Fruit fly (Drosophila melanogaster): Measurements from ENCODE around the gene CG8086.
A peak's percentile ranks its signal among the peaks of the same experiment; 100 is the strongest.

The CG8086 gene

DNA sequence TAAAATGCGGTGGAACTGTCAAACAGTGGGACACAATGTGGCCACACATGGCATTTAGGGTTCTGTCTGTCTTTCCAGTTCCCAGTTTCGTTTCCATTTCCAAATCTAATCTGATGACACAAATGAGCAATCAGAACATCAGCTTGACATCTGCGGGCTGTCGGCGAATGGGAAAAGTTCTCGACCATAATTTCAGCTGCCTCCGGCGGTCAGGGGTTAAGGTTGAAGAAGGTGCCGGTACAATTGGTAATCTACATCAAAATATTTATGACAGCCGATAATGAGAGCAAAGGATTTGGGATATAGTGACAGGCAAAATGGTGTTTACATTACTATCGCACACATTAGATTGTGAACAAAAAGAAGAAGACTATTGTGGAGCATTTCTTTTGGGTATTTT, 24.6 kb upstream of the CG8086 start:
- no peak for TF ChIP-seq CG15710 (tag; optimal IDR thresholded peaks at IDR 0.05)
- TF ChIP-seq CG4496 (GFP tag; IDR thresholded peaks at IDR 0.05), result no peak
- no peak for TF ChIP-seq Ets98B (GFP tag; IDR thresholded peaks at IDR 0.05)
- no peak for TF ChIP-seq EcR (GFP tag; optimal IDR thresholded peaks at IDR 0.05)
- TF ChIP-seq CG32121 (GFP tag; IDR thresholded peaks at IDR 0.05), result no peak
- TF ChIP-seq fd96Ca (GFP tag; IDR thresholded peaks at IDR 0.05), result no peak
- no peak for TF ChIP-seq CG10348 (GFP tag; IDR thresholded peaks at IDR 0.05)
- TF ChIP-seq CG9948 (tag; optimal IDR thresholded peaks at IDR 0.05), result no peak
- no peak for TF ChIP-seq rn (GFP tag; IDR thresholded peaks at IDR 0.05)
- TF ChIP-seq CG8159 (tag; optimal IDR thresholded peaks at IDR 0.05), result no peak
- TF ChIP-seq D1 (tag; optimal IDR thresholded peaks at IDR 0.05), result no peak
- no peak for TF ChIP-seq CG14655 (GFP tag; optimal IDR thresholded peaks at IDR 0.05)
- TF ChIP-seq gl (tag; optimal IDR thresholded peaks at IDR 0.05), result no peak
- TF ChIP-seq Pif1A (GFP tag; optimal IDR thresholded peaks at IDR 0.05), result no peak
- TF ChIP-seq Pif1B (GFP tag; optimal IDR thresholded peaks at IDR 0.05), result no peak
- no peak for TF ChIP-seq CG8301 (tag; optimal IDR thresholded peaks at IDR 0.05)

DNA sequence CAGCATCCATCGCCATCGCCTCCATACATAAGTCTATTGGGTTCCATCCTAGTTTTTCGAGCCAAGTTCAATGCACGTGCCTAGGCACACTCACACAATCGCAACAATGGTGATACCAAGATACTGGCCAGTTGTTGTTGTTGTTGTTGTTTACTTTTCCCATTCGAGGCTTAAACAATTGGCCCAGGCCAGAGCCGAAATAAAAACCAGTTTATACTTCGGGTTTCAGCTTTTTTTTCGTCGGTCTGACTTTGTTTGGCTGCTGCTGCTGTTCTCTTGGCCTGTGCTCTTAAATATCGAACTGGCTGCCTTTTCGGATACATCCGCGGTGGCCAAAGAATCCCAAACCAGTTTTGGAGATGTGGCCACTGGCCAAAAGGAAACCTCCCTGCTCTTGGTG, 22.9 kb upstream of the CG8086 start:
- no peak for TF ChIP-seq CG12605 (GFP tag; IDR thresholded peaks at IDR 0.05)
- TF ChIP-seq CG32121 (GFP tag; IDR thresholded peaks at IDR 0.05), result no peak
- peak; percentile 90 for TF ChIP-seq EcR (GFP tag; optimal IDR thresholded peaks at IDR 0.05)

DNA sequence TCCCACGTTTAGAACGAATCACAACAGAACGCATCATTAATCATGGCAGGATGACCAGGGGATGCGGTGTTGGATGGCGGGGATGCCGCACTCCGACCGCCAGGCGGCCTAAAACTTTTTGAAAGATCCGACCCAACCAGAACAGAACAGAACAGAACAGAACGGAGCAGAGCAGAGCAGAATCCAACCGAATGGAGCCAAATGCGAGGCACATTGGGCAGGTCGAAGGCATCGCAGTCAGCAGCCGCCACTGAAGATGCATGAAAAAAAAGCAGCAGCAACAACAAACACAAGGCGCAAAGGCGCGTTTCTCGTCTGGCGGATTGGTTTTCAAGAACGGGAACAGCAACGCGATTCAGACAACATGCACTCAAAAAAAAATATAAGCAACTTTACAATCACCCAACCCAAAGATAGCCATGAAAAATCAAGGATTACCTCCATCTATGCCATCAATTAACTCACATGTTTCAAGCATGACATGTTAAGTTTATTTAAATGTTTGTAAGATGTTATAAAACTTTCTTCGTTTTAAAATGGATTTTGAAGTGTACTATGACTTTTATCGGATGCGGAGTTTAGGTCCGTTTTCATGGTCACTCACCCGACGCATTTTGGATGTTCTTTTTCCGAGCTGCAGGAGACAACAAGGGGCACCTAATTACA, 22.2 kb upstream of the CG8086 start:
- TF ChIP-seq CG4496 (GFP tag; IDR thresholded peaks at IDR 0.05) (peak; percentile 86), CG14655 (GFP tag; optimal IDR thresholded peaks at IDR 0.05) (peak; percentile 94), gl (tag; optimal IDR thresholded peaks at IDR 0.05) (peak; percentile 88), CG15710 (tag; optimal IDR thresholded peaks at IDR 0.05) (peak; percentile 91), CG17806 (tag; optimal IDR thresholded peaks at IDR 0.05) (peak; percentile 94), Ets98B (GFP tag; IDR thresholded peaks at IDR 0.05) (peak; percentile 77), CG8159 (tag; optimal IDR thresholded peaks at IDR 0.05) (peak; percentile 93), CG8301 (tag; optimal IDR thresholded peaks at IDR 0.05) (peak; percentile 91), D1 (tag; optimal IDR thresholded peaks at IDR 0.05) (peak; percentile 66), fd96Ca (GFP tag; IDR thresholded peaks at IDR 0.05) (peak; percentile 85), Snoo (tag; optimal IDR thresholded peaks at IDR 0.05) (peak; percentile 92), CG9948 (tag; optimal IDR thresholded peaks at IDR 0.05) (peak; percentile 92), CG10348 (GFP tag; IDR thresholded peaks at IDR 0.05) (no peak), CG12605 (GFP tag; IDR thresholded peaks at IDR 0.05) (peak; percentile 77; the same call in 1 of the 2 replicates), rn (GFP tag; IDR thresholded peaks at IDR 0.05) (peak; percentile 60; the same call in 1 of the 2 replicates), CG34367 (tag; optimal IDR thresholded peaks at IDR 0.05) (peak; percentile 93), CG13204 (GFP tag; optimal IDR thresholded peaks at IDR 0.05) (peak; percentile 82), EcR (GFP tag; optimal IDR thresholded peaks at IDR 0.05) (peak; percentile 72), CG32121 (GFP tag; IDR thresholded peaks at IDR 0.05) (no peak), Pif1B (GFP tag; optimal IDR thresholded peaks at IDR 0.05) (peak; percentile 92), Pif1A (GFP tag; optimal IDR thresholded peaks at IDR 0.05) (peak; percentile 92)

DNA sequence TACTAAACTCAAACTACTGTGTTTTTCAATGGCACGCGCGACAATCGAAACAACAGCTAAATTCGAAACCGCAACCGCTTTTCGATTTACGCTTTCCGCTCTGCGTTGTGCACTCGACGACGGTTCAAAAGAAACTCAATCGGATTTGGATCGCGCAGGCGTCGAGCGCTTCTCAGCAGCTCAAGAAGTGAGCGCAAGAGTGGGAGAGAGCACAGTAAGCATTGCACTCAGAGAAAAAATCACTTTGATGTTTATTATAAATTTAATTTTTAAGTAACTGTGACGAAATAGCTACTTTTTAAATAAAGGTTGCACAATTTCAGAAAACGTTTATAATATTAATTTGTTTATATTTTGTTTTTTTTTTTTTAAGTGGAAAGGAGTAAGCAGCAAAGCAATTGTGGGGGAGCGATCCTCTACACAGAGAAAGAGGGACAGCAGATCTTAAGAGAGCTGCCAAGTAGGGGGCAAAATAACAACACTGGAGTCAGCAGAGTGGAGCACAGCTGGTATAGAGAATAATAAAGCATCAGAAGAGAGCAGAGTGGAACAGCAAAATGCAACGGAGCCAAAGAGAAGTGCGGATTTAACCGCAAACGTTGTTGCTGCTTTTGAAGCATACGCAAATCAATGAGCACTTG, 20.4 kb upstream of the CG8086 start:
- TF ChIP-seq CG4496 (GFP tag; IDR thresholded peaks at IDR 0.05), result peak; percentile 99
- TF ChIP-seq CG32121 (GFP tag; IDR thresholded peaks at IDR 0.05), result peak; percentile 100
- TF ChIP-seq Pif1B (GFP tag; optimal IDR thresholded peaks at IDR 0.05), result peak; percentile 100
- TF ChIP-seq CG15710 (tag; optimal IDR thresholded peaks at IDR 0.05), result peak; percentile 98
- TF ChIP-seq fd96Ca (GFP tag; IDR thresholded peaks at IDR 0.05), result peak; percentile 98
- peak; percentile 98 for TF ChIP-seq CG9948 (tag; optimal IDR thresholded peaks at IDR 0.05)
- peak; percentile 97 for TF ChIP-seq CG34367 (tag; optimal IDR thresholded peaks at IDR 0.05)
- TF ChIP-seq rn (GFP tag; IDR thresholded peaks at IDR 0.05), result peak; percentile 99
- peak; percentile 99 for TF ChIP-seq Ets98B (GFP tag; IDR thresholded peaks at IDR 0.05)
- peak; percentile 93 for TF ChIP-seq gl (tag; optimal IDR thresholded peaks at IDR 0.05)
- peak; percentile 93 for TF ChIP-seq CG10348 (GFP tag; IDR thresholded peaks at IDR 0.05)
- TF ChIP-seq D1 (tag; optimal IDR thresholded peaks at IDR 0.05), result peak; percentile 98
- TF ChIP-seq CG8301 (tag; optimal IDR thresholded peaks at IDR 0.05), result peak; percentile 98
- TF ChIP-seq Pif1A (GFP tag; optimal IDR thresholded peaks at IDR 0.05), result peak; percentile 99
- TF ChIP-seq CG14655 (GFP tag; optimal IDR thresholded peaks at IDR 0.05), result peak; percentile 99
- TF ChIP-seq CG12605 (GFP tag; IDR thresholded peaks at IDR 0.05), result peak; percentile 100
- TF ChIP-seq Snoo (tag; optimal IDR thresholded peaks at IDR 0.05), result peak; percentile 99
- peak; percentile 99 for TF ChIP-seq CG17806 (tag; optimal IDR thresholded peaks at IDR 0.05)
- TF ChIP-seq CG8159 (tag; optimal IDR thresholded peaks at IDR 0.05), result peak; percentile 98
- TF ChIP-seq EcR (GFP tag; optimal IDR thresholded peaks at IDR 0.05), result peak; percentile 81
- peak; percentile 92 for TF ChIP-seq CG13204 (GFP tag; optimal IDR thresholded peaks at IDR 0.05)

DNA sequence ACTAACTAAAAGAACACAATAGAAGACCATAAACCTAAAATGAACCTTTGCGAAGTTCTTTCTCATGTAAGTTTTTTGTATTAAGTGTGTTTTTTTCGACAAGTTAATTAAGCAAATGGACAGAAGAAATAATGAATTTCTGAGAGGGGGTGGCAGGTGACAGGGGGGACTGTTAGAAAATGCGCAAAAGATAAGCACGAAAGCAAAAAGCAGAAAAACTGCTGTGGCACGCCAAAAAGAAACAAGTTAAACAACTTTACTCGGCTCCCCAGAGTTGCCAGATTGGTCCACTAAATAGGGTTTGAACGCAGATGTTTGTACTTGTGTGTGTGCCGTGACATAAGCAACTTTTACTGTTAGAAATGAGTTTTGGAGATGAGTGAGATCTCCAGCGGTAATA, 19.6 kb upstream of the CG8086 start:
- TF ChIP-seq CG32121 (GFP tag; IDR thresholded peaks at IDR 0.05), result no peak
- no peak for TF ChIP-seq CG12605 (GFP tag; IDR thresholded peaks at IDR 0.05)
- no peak for TF ChIP-seq Pif1B (GFP tag; optimal IDR thresholded peaks at IDR 0.05)
- no peak for TF ChIP-seq CG17806 (tag; optimal IDR thresholded peaks at IDR 0.05)
- no peak for TF ChIP-seq CG13204 (GFP tag; optimal IDR thresholded peaks at IDR 0.05)
- TF ChIP-seq gl (tag; optimal IDR thresholded peaks at IDR 0.05), result no peak
- no peak for TF ChIP-seq CG15710 (tag; optimal IDR thresholded peaks at IDR 0.05)
- TF ChIP-seq CG8301 (tag; optimal IDR thresholded peaks at IDR 0.05), result no peak
- TF ChIP-seq CG10348 (GFP tag; IDR thresholded peaks at IDR 0.05), result no peak
- no peak for TF ChIP-seq CG14655 (GFP tag; optimal IDR thresholded peaks at IDR 0.05)
- no peak for TF ChIP-seq Ets98B (GFP tag; IDR thresholded peaks at IDR 0.05)
- TF ChIP-seq rn (GFP tag; IDR thresholded peaks at IDR 0.05), result no peak
- no peak for TF ChIP-seq fd96Ca (GFP tag; IDR thresholded peaks at IDR 0.05)
- TF ChIP-seq D1 (tag; optimal IDR thresholded peaks at IDR 0.05), result no peak
- no peak for TF ChIP-seq CG8159 (tag; optimal IDR thresholded peaks at IDR 0.05)
- TF ChIP-seq EcR (GFP tag; optimal IDR thresholded peaks at IDR 0.05), result no peak
- no peak for TF ChIP-seq CG9948 (tag; optimal IDR thresholded peaks at IDR 0.05)
- no peak for TF ChIP-seq CG4496 (GFP tag; IDR thresholded peaks at IDR 0.05)
- TF ChIP-seq Pif1A (GFP tag; optimal IDR thresholded peaks at IDR 0.05), result no peak
- no peak for TF ChIP-seq CG34367 (tag; optimal IDR thresholded peaks at IDR 0.05)
